Fruit fly (Drosophila melanogaster) whole organism, pupa: ENCODE measurements around the gene CG11034.
A peak's percentile ranks its signal among the peaks of the same experiment; 100 is the strongest.

ENCODE experiments used
- CG10348 ChIP-seq: fragments of 200-800 bp; sonication (Bioruptor generic); IDR thresholded peaks from 2 replicates; pipeline ENCODE4 v1.3.6; 2022; ENCODE audit warnings: missing biosample characterization, missing genetic modification characterization
- CG12605 ChIP-seq: fragments of 200-800 bp; sonication (Bioruptor generic); IDR thresholded peaks from 2 replicates; pipeline ENCODE4 v1.3.6; 2022; ENCODE audit warnings: missing biosample characterization, missing genetic modification characterization
- CG13204 ChIP-seq: fragments of 200-800 bp; sonication (Bioruptor generic); optimal IDR thresholded peaks from 2 replicates; lab custom pipeline; 2018; ENCODE audit warnings: missing biosample characterization, mild to moderate bottlenecking, missing genetic modification characterization, moderate library complexity
- CG14655 ChIP-seq: fragments of 200-800 bp; sonication (Bioruptor generic); optimal IDR thresholded peaks from 3 replicates; lab custom pipeline; 2017; ENCODE audit warnings: mild to moderate bottlenecking, missing biosample characterization, missing genetic modification reagents, missing genetic modification characterization
- CG15710 ChIP-seq: fragments of 200-800 bp; sonication (Bioruptor generic); optimal IDR thresholded peaks from 2 replicates; lab custom pipeline; 2018; ENCODE audit warnings: missing biosample characterization, mild to moderate bottlenecking, missing genetic modification characterization, moderate library complexity
- CG17806 ChIP-seq: fragments of 200-800 bp; sonication (Bioruptor generic); optimal IDR thresholded peaks from 2 replicates; lab custom pipeline; 2018; ENCODE audit warnings: missing biosample characterization, mild to moderate bottlenecking, missing genetic modification characterization, moderate library complexity
- CG32121 ChIP-seq: fragments of 200-800 bp; sonication (Bioruptor generic); IDR thresholded peaks from 2 replicates; pipeline ENCODE4 v1.3.6; 2022; ENCODE audit warnings: missing biosample characterization, missing genetic modification characterization
- CG34367 ChIP-seq: fragments of 200-800 bp; sonication (Bioruptor generic); optimal IDR thresholded peaks from 2 replicates; lab custom pipeline; 2018; ENCODE audit warnings: missing biosample characterization, mild to moderate bottlenecking, missing genetic modification characterization
- CG4496 ChIP-seq: fragments of 200-800 bp; sonication (Bioruptor generic); IDR thresholded peaks from 3 replicates; pipeline ENCODE4 v1.3.6; 2022; ENCODE audit warnings: missing biosample characterization, missing genetic modification characterization
- CG8159 ChIP-seq: fragments of 200-800 bp; sonication (Bioruptor generic); optimal IDR thresholded peaks from 3 replicates; lab custom pipeline; 2018; ENCODE audit warnings: missing biosample characterization, mild to moderate bottlenecking, missing genetic modification characterization, moderate library complexity
- CG8301 ChIP-seq: fragments of 200-800 bp; sonication (Bioruptor generic); optimal IDR thresholded peaks from 2 replicates; lab custom pipeline; 2018; ENCODE audit warnings: missing biosample characterization, mild to moderate bottlenecking, missing genetic modification characterization
- CG9948 ChIP-seq: fragments of 200-800 bp; sonication (Bioruptor generic); optimal IDR thresholded peaks from 2 replicates; lab custom pipeline; 2018; ENCODE audit warnings: missing biosample characterization, mild to moderate bottlenecking, missing genetic modification characterization, moderate library complexity
- D1 ChIP-seq: fragments of 200-800 bp; sonication (Bioruptor generic); optimal IDR thresholded peaks from 2 replicates; lab custom pipeline; 2018; ENCODE audit warnings: missing biosample characterization, mild to moderate bottlenecking, missing genetic modification characterization, moderate library complexity
- EcR ChIP-seq: fragments of 200-800 bp; sonication (Bioruptor generic); optimal IDR thresholded peaks from 3 replicates; lab custom pipeline; 2019; ENCODE audit warnings: missing biosample characterization, missing genetic modification characterization, mild to moderate bottlenecking, moderate library complexity, missing genetic modification reagents
- Ets98B ChIP-seq: fragments of 200-800 bp; sonication (Bioruptor generic); IDR thresholded peaks from 2 replicates; pipeline ENCODE4 v1.3.6; 2022; ENCODE audit warnings: missing biosample characterization, missing genetic modification characterization
- Pif1A ChIP-seq: fragments of 200-800 bp; sonication (Bioruptor generic); optimal IDR thresholded peaks from 3 replicates; lab custom pipeline; 2016; ENCODE audit warnings: missing biosample characterization, missing genetic modification characterization
- Pif1B ChIP-seq: fragments of 200-800 bp; sonication (Bioruptor generic); optimal IDR thresholded peaks from 3 replicates; lab custom pipeline; 2016; ENCODE audit warnings: missing biosample characterization, missing genetic modification characterization
- Snoo ChIP-seq: fragments of 200-800 bp; sonication (Bioruptor generic); optimal IDR thresholded peaks from 3 replicates; lab custom pipeline; 2017; ENCODE audit warnings: missing biosample characterization, mild to moderate bottlenecking, missing genetic modification characterization, inconsistent platforms
- fd96Ca ChIP-seq: fragments of 200-800 bp; sonication (Bioruptor generic); IDR thresholded peaks from 3 replicates; pipeline ENCODE4 v1.3.6; 2022; ENCODE audit warnings: missing biosample characterization, missing genetic modification characterization
- gl ChIP-seq: fragments of 200-800 bp; sonication (Bioruptor generic); optimal IDR thresholded peaks from 2 replicates; lab custom pipeline; 2018; ENCODE audit warnings: missing biosample characterization, mild to moderate bottlenecking, missing genetic modification characterization
- rn ChIP-seq: fragments of 200-800 bp; sonication (Bioruptor generic); IDR thresholded peaks from 2 replicates; pipeline ENCODE4 v1.3.6; 2022; ENCODE audit warnings: missing biosample characterization, missing genetic modification characterization

CG11034 gene

dm6 chr2L:5800388-5800748, 4.8 kb upstream of the CG11034 start:
- TF ChIP-seq Ets98B (GFP tag; lab: Robert Waterston, UW) (no peak), Pif1A (GFP tag; lab: Kevin White, UChicago) (no peak), CG9948 (no peak), CG14655 (no peak), CG12605 (no peak), CG10348 (GFP tag; lab: Robert Waterston, UW) (no peak)
- TF ChIP-seq, all 21 proteins: peak for 0

dm6 chr2L:5801926-5802325, 3.3 kb upstream of the CG11034 start, which contains the start of the genes CG14005 and CG7239:
Gene CG14005, minus strand, starts transcription at chr2L:5801975.
Gene CG7239, plus strand, starts transcription at chr2L:5802220.
- TF ChIP-seq fd96Ca (GFP tag; lab: Robert Waterston, UW) (no peak), CG15710 (no peak), CG34367 (tag; lab: Kevin White, UChicago) (no peak), Ets98B (GFP tag; lab: Robert Waterston, UW) (no peak), CG17806 (tag; lab: Kevin White, UChicago) (no peak), Snoo (tag; lab: Kevin White, UChicago) (no peak), CG10348 (GFP tag; lab: Robert Waterston, UW) (no peak), CG8301 (no peak), CG13204 (GFP tag; lab: Kevin White, UChicago) (no peak)

- TF ChIP-seq gl (tag; lab: Kevin White, UChicago) (no peak), CG8301 (peak; percentile 15)
These were observed 1.1 kb upstream of the CG11034 start for dm6 chr2L:5804077-5804476.

dm6 chr2L:5811274-5811673, 6.1 kb downstream of the CG11034 start, which contains the start of gene CG43307:
Gene CG43307, plus strand, starts transcription at chr2L:5811574.
- TF ChIP-seq CG14655 = no peak
- no peak for TF ChIP-seq CG4496 (GFP tag; lab: Robert Waterston, UW)
- TF ChIP-seq CG8159 = no peak
- no peak for TF ChIP-seq CG13204 (GFP tag; lab: Kevin White, UChicago)
- no peak for TF ChIP-seq CG12605
- no peak for TF ChIP-seq Pif1B (GFP tag; lab: Kevin White, UChicago)
- TF ChIP-seq Pif1A (GFP tag; lab: Kevin White, UChicago) = no peak
- TF ChIP-seq D1 = no peak
- TF ChIP-seq CG32121 = no peak
- no peak for TF ChIP-seq CG17806 (tag; lab: Kevin White, UChicago)
- TF ChIP-seq EcR (GFP tag; lab: Kevin White, UChicago) = no peak
- no peak for TF ChIP-seq CG15710
- no peak for TF ChIP-seq rn (GFP tag; lab: Robert Waterston, UW)
- TF ChIP-seq Snoo (tag; lab: Kevin White, UChicago) = no peak
- TF ChIP-seq gl (tag; lab: Kevin White, UChicago) = no peak
- TF ChIP-seq CG34367 (tag; lab: Kevin White, UChicago) = no peak

dm6 chr2L:5818343-5818742, 13.1 kb downstream of the CG11034 start, which contains the start of gene COX6CL:
Gene COX6CL, minus strand, starts transcription at chr2L:5818443.
- no peak for TF ChIP-seq fd96Ca (GFP tag; lab: Robert Waterston, UW)
- TF ChIP-seq gl (tag; lab: Kevin White, UChicago) = no peak
- no peak for TF ChIP-seq CG17806 (tag; lab: Kevin White, UChicago)
- no peak for TF ChIP-seq Snoo (tag; lab: Kevin White, UChicago)
- TF ChIP-seq Pif1A (GFP tag; lab: Kevin White, UChicago) = no peak
- no peak for TF ChIP-seq CG15710
- no peak for TF ChIP-seq CG12605
- no peak for TF ChIP-seq rn (GFP tag; lab: Robert Waterston, UW)
- TF ChIP-seq EcR (GFP tag; lab: Kevin White, UChicago) = no peak
- TF ChIP-seq Ets98B (GFP tag; lab: Robert Waterston, UW) = no peak
- TF ChIP-seq CG8301 = no peak
- TF ChIP-seq D1 = no peak
- TF ChIP-seq CG8159 = no peak

dm6 chr2L:5820930-5821329, 15.7 kb downstream of the CG11034 start:
- TF ChIP-seq CG12605 (no peak), fd96Ca (GFP tag; lab: Robert Waterston, UW) (no peak), Ets98B (GFP tag; lab: Robert Waterston, UW) (no peak), Snoo (tag; lab: Kevin White, UChicago) (no peak), gl (tag; lab: Kevin White, UChicago) (no peak), CG9948 (no peak), Pif1B (GFP tag; lab: Kevin White, UChicago) (no peak), EcR (GFP tag; lab: Kevin White, UChicago) (no peak), CG14655 (no peak), CG15710 (no peak), CG8159 (no peak)

- TF ChIP-seq CG9948 (no peak), EcR (GFP tag; lab: Kevin White, UChicago) (no peak), CG8159 (no peak), CG17806 (tag; lab: Kevin White, UChicago) (no peak), Ets98B (GFP tag; lab: Robert Waterston, UW) (no peak), CG32121 (no peak), CG34367 (tag; lab: Kevin White, UChicago) (no peak), CG13204 (GFP tag; lab: Kevin White, UChicago) (no peak), gl (tag; lab: Kevin White, UChicago) (no peak), Pif1B (GFP tag; lab: Kevin White, UChicago) (no peak), CG10348 (GFP tag; lab: Robert Waterston, UW) (no peak), Snoo (tag; lab: Kevin White, UChicago) (no peak), D1 (no peak), fd96Ca (GFP tag; lab: Robert Waterston, UW) (no peak; the same call in 2 of the 3 replicates), CG15710 (no peak), CG12605 (no peak), CG14655 (no peak), CG8301 (no peak)
These were observed 18.5 kb downstream of the CG11034 start, which contains the start of gene TrissinR for dm6 chr2L:5823704-5824103. Gene TrissinR, plus strand, starts transcription at chr2L:5824004.
